Worm (Caenorhabditis elegans) whole organism, young adult: ENCODE data around the gene F10C2.5.

ENCODE experiments used
- B0261.1 ChIP-seq: sonication (generic microtip); optimal IDR thresholded peaks from 2 replicates; lab custom pipeline; 2016; ENCODE audit warnings: mild to moderate bottlenecking, missing genetic modification characterization, moderate library complexity, missing compliant biosample characterization
- C06A6.2 ChIP-seq: fragments of 200-800 bp; sonication (Bioruptor generic); conservative IDR thresholded peaks from 2 replicates; pipeline ENCODE4 v1.3.6; 2022; ENCODE audit warnings: missing genetic modification characterization, missing compliant biosample characterization
- F10E7.11 ChIP-seq: sonication (generic microtip); optimal IDR thresholded peaks from 2 replicates; lab custom pipeline; 2017; ENCODE audit warnings: mild to moderate bottlenecking, missing genetic modification characterization, moderate library complexity, missing compliant biosample characterization
- F37B4.10 ChIP-seq: fragments of 200-800 bp; sonication (Bioruptor generic); IDR thresholded peaks from 2 replicates; pipeline ENCODE4 v1.3.6; 2022; ENCODE audit warnings: missing genetic modification characterization, missing compliant biosample characterization
- F49E8.2 ChIP-seq: sonication (generic microtip); optimal IDR thresholded peaks from 3 replicates; lab custom pipeline; 2017; ENCODE audit warnings: missing genetic modification characterization, mild to moderate bottlenecking, missing compliant biosample characterization, antibody characterized with exemption, moderate library complexity; ENCODE audit not compliant: insufficient read depth
- F55B11.4 ChIP-seq: sonication (generic microtip); optimal IDR thresholded peaks from 2 replicates; lab custom pipeline; 2016; ENCODE audit warnings: missing compliant biosample characterization, missing genetic modification characterization, borderline replicate concordance; ENCODE audit not compliant: insufficient read depth
- F57A8.1 ChIP-seq: fragments of 200-800 bp; sonication (Bioruptor generic); optimal IDR thresholded peaks from 2 replicates; lab custom pipeline; 2018; ENCODE audit warnings: mild to moderate bottlenecking, missing genetic modification characterization, moderate library complexity, missing compliant biosample characterization
- K12H6.12 ChIP-seq: fragments of 200-800 bp; sonication (Bioruptor generic); optimal IDR thresholded peaks from 2 replicates; lab custom pipeline; 2018; ENCODE audit warnings: mild to moderate bottlenecking, missing genetic modification characterization, missing compliant biosample characterization
- Y79H2A.3 ChIP-seq: fragments of 200-800 bp; sonication (Bioruptor generic); conservative IDR thresholded peaks from 2 replicates; pipeline ENCODE4 v1.3.6; 2022; ENCODE audit warnings: missing genetic modification reagents, missing genetic modification characterization, missing compliant biosample characterization
- akir-1 ChIP-seq: fragments of 200-800 bp; sonication (Bioruptor generic); optimal IDR thresholded peaks from 2 replicates; lab custom pipeline; 2018; ENCODE audit warnings: mild to moderate bottlenecking, missing genetic modification characterization, moderate library complexity, missing compliant biosample characterization
- ama-1 ChIP-seq, 3 experiments: fragments of 150-350 bp in 1 of 3; sonication (generic microtip) in 2 of 3; optimal IDR thresholded peaks; 2 replicates each; lab custom pipeline; 2014 to 2018; ENCODE audit warnings: missing biosample characterization in 2 of 3, missing genetic modification characterization in 2 of 3, missing genetic modification reagents in 2 of 3
- attf-3 ChIP-seq: fragments of 200-800 bp; sonication (Bioruptor generic); conservative IDR thresholded peaks from 2 replicates; pipeline ENCODE4 v1.3.6; 2022; ENCODE audit warnings: missing genetic modification reagents, missing genetic modification characterization, missing compliant biosample characterization
- bed-2 ChIP-seq: fragments of 200-800 bp; sonication (Bioruptor generic); IDR thresholded peaks from 2 replicates; pipeline ENCODE4 v1.3.6; 2022; ENCODE audit warnings: missing genetic modification reagents, missing genetic modification characterization, missing compliant biosample characterization
- cebp-2 ChIP-seq: fragments of 200-800 bp; sonication (Bioruptor generic); IDR thresholded peaks from 2 replicates; pipeline ENCODE4 v1.3.6; 2022; ENCODE audit warnings: missing genetic modification characterization, missing compliant biosample characterization
- ceh-40 ChIP-seq: fragments of 200-800 bp; sonication (Bioruptor generic); IDR thresholded peaks from 2 replicates; pipeline ENCODE4 v1.3.6; 2022; ENCODE audit warnings: missing genetic modification characterization, missing compliant biosample characterization
- ceh-58 ChIP-seq: fragments of 200-800 bp; sonication (Bioruptor generic); IDR thresholded peaks from 2 replicates; pipeline ENCODE4 v1.3.6; 2022; ENCODE audit warnings: missing genetic modification characterization, missing compliant biosample characterization
- ceh-91 ChIP-seq: fragments of 200-800 bp; sonication (Bioruptor generic); IDR thresholded peaks from 2 replicates; pipeline ENCODE4 v1.3.6; 2022; ENCODE audit warnings: missing genetic modification reagents, missing genetic modification characterization, missing compliant biosample characterization
- dox-1 ChIP-seq: fragments of 200-800 bp; sonication (Bioruptor generic); IDR thresholded peaks from 2 replicates; pipeline ENCODE4 v1.3.6; 2022; ENCODE audit warnings: missing genetic modification reagents, missing genetic modification characterization, missing compliant biosample characterization
- dpff-1 ChIP-seq: sonication (generic microtip); optimal IDR thresholded peaks from 2 replicates; lab custom pipeline; 2017; ENCODE audit warnings: mild to moderate bottlenecking, missing genetic modification characterization, missing compliant biosample characterization
- dpl-1 ChIP-seq: fragments of 150-350 bp; optimal IDR thresholded peaks from 2 replicates; lab custom pipeline; 2014; ENCODE audit warnings: missing biosample characterization, missing genetic modification reagents, missing genetic modification characterization
- egl-18 ChIP-seq: fragments of 200-800 bp; sonication (Bioruptor generic); IDR thresholded peaks from 2 replicates; pipeline ENCODE4 v1.3.6; 2022; ENCODE audit warnings: missing genetic modification reagents, missing genetic modification characterization, missing compliant biosample characterization
- ekl-4 ChIP-seq: fragments of 200-800 bp; sonication (Bioruptor generic); IDR thresholded peaks from 2 replicates; pipeline ENCODE4 v1.3.6; 2022; ENCODE audit warnings: missing genetic modification reagents, missing genetic modification characterization, missing compliant biosample characterization
- hmg-1.2 ChIP-seq: fragments of 200-800 bp; sonication (Bioruptor generic); IDR thresholded peaks from 2 replicates; pipeline ENCODE4 v1.3.6; 2022; ENCODE audit warnings: missing genetic modification reagents, missing genetic modification characterization, missing compliant biosample characterization
- hrde-1 ChIP-seq: sonication (generic microtip); optimal IDR thresholded peaks from 2 replicates; lab custom pipeline; 2016; ENCODE audit warnings: missing genetic modification characterization, mild to moderate bottlenecking, missing compliant biosample characterization, moderate library complexity, missing genotype, missing genetic modification reagents, borderline replicate concordance
- hsf-1 ChIP-seq: fragments of 200-800 bp; sonication (Bioruptor generic); IDR thresholded peaks from 2 replicates; pipeline ENCODE4 v1.3.6; 2022; ENCODE audit warnings: missing genetic modification reagents, missing genetic modification characterization, missing compliant biosample characterization
- lin-35 ChIP-seq, 3 experiments: fragments of 150-350 bp in 2 of 3; sonication (generic microtip) in 1 of 3; optimal IDR thresholded peaks; 2 replicates each; lab custom pipeline; 2014 to 2018; ENCODE audit warnings: missing biosample characterization in 3 of 3, missing genetic modification characterization in 3 of 3, missing genetic modification reagents in 3 of 3
- lin-54 ChIP-seq: fragments of 200-800 bp; sonication (Bioruptor generic); optimal IDR thresholded peaks from 2 replicates; lab custom pipeline; 2018; ENCODE audit warnings: mild to moderate bottlenecking, missing genetic modification characterization, missing compliant biosample characterization
- lsl-1 ChIP-seq: fragments of 200-800 bp; sonication (Bioruptor generic); optimal IDR thresholded peaks from 2 replicates; lab custom pipeline; 2018; ENCODE audit warnings: mild to moderate bottlenecking, missing genetic modification characterization, moderate library complexity, missing compliant biosample characterization
- lsy-27 ChIP-seq: sonication (generic microtip); optimal IDR thresholded peaks from 2 replicates; lab custom pipeline; 2017; ENCODE audit warnings: missing genetic modification characterization, mild to moderate bottlenecking, missing compliant biosample characterization, antibody characterized with exemption, missing genotype, borderline replicate concordance; ENCODE audit not compliant: insufficient read depth
- mcd-1 ChIP-seq: fragments of 200-800 bp; sonication (Bioruptor generic); IDR thresholded peaks from 2 replicates; pipeline ENCODE4 v1.3.6; 2022; ENCODE audit warnings: missing genetic modification reagents, missing genetic modification characterization, missing compliant biosample characterization
- mel-28 ChIP-seq: sonication (generic microtip); optimal IDR thresholded peaks from 2 replicates; lab custom pipeline; 2016; ENCODE audit warnings: borderline replicate concordance, mild to moderate bottlenecking, missing genetic modification characterization, missing compliant biosample characterization
- nfya-2 ChIP-seq: fragments of 200-800 bp; sonication (Bioruptor generic); IDR thresholded peaks from 2 replicates; pipeline ENCODE4 v1.3.6; 2022; ENCODE audit warnings: missing genetic modification reagents, missing genetic modification characterization, missing compliant biosample characterization
- nfyb-1 ChIP-seq: fragments of 200-800 bp; sonication (Bioruptor generic); IDR thresholded peaks from 2 replicates; pipeline ENCODE4 v1.3.6; 2022; ENCODE audit warnings: missing genetic modification reagents, missing genetic modification characterization, missing compliant biosample characterization
- nhr-179 ChIP-seq: sonication (generic microtip); optimal IDR thresholded peaks from 2 replicates; lab custom pipeline; 2016; ENCODE audit warnings: mild to moderate bottlenecking, missing genetic modification characterization, missing compliant biosample characterization
- sdz-38 ChIP-seq: sonication (generic microtip); optimal IDR thresholded peaks from 2 replicates; lab custom pipeline; 2016; ENCODE audit warnings: missing genotype, missing genetic modification characterization, missing compliant biosample characterization
- sea-2 ChIP-seq: fragments of 200-800 bp; sonication (Bioruptor generic); IDR thresholded peaks from 2 replicates; pipeline ENCODE4 v1.3.6; 2022; ENCODE audit warnings: missing genetic modification characterization, missing compliant biosample characterization
- snpc-3.4 ChIP-seq: sonication (generic microtip); optimal IDR thresholded peaks from 2 replicates; lab custom pipeline; 2017; ENCODE audit warnings: missing genetic modification characterization, mild to moderate bottlenecking, missing compliant biosample characterization, antibody characterized with exemption, moderate library complexity, missing genotype, missing genetic modification reagents
- somi-1 ChIP-seq: fragments of 200-800 bp; sonication (Bioruptor generic); optimal IDR thresholded peaks from 2 replicates; lab custom pipeline; 2018; ENCODE audit warnings: mild to moderate bottlenecking, missing genetic modification characterization, missing compliant biosample characterization
- unc-62 ChIP-seq: fragments of 150-350 bp; optimal IDR thresholded peaks from 2 replicates; lab custom pipeline; 2014; ENCODE audit warnings: missing biosample characterization, missing genetic modification reagents, missing genetic modification characterization
- xnd-1 ChIP-seq: sonication (generic microtip); optimal IDR thresholded peaks from 2 replicates; lab custom pipeline; 2016; ENCODE audit warnings: missing genotype, missing genetic modification reagents, missing genetic modification characterization, missing compliant biosample characterization
- ztf-26 ChIP-seq: sonication (generic microtip); optimal IDR thresholded peaks from 2 replicates; lab custom pipeline; 2017; ENCODE audit warnings: missing genetic modification characterization, missing compliant biosample characterization
- ztf-28 ChIP-seq: fragments of 200-800 bp; sonication (Bioruptor generic); IDR thresholded peaks from 2 replicates; pipeline ENCODE4 v1.3.6; 2022; ENCODE audit warnings: missing genetic modification reagents, missing genetic modification characterization, missing compliant biosample characterization

F10C2.5 gene

DNA sequence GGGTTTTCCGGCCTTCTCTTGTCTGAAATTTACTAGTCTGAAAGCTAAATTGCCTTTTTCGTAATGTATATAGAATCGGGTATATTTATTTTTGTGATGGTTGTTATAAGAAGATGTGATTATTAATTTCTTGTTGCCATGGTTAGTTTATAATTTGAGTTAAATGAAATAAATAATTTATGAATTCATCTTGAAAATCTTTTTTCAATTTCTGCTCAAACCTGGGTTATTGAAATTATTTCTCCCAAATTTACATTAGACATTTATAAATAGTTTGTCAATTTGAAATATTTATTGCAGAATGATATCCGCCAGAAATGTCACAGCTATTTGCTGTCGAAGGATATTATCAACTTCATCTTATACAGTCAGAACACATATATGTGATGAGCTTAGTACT, 3.2 kb downstream of the F10C2.5 start, which contains the start of gene dars-2:
dars-2 (plus strand) TSS at position 301 of the 400 bp plus-strand sequence.
- no peak for TF ChIP-seq lin-35 (GFP tag; optimal IDR thresholded peaks at IDR 0.05; lab: Kevin White, UChicago)
- no peak for TF ChIP-seq lsy-27
- TF ChIP-seq unc-62 (GFP tag; lab: Kevin White, UChicago) = no peak
- TF ChIP-seq hrde-1 (tag; lab: Kevin White, UChicago) = no peak
- no peak for TF ChIP-seq sdz-38 (tag; lab: Kevin White, UChicago)
- TF ChIP-seq lin-54 (GFP tag; lab: Kevin White, UChicago) = no peak
- TF ChIP-seq Y79H2A.3 (GFP tag; lab: Robert Waterston, UW) = no peak
- TF ChIP-seq ztf-28 (GFP tag; lab: Robert Waterston, UW) = no peak
- TF ChIP-seq cebp-2 = no peak

DNA sequence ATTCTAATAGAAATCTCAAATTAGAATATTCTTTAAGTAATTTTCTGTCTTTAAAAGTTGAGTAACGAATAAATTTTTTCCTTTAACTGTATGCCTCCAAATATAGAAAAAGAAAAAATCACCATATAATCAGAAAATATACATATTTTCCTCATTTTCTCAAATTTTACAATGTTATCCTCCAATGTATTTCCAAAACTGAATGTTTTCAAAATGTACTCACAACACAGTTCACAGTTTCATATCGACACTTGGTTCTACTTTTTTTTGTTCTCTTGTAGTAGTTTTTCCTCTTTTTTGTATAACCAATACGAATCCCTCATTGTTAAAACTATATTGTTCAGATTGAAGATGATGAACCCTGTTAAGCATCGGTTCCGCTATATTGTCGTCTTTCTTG, 8.4 kb downstream of the F10C2.5 start, which contains the start of gene F10C2.7:
F10C2.7 (plus strand) TSS at position 301 of the 400 bp plus-strand sequence.
- TF ChIP-seq dpff-1 (tag; lab: Kevin White, UChicago) (no peak), F55B11.4 (tag; lab: Kevin White, UChicago) (no peak), F37B4.10 (no peak), ceh-58 (no peak), B0261.1 (tag; lab: Kevin White, UChicago) (no peak), mcd-1 (GFP tag; lab: Robert Waterston, UW) (no peak), lsy-27 (no peak), sdz-38 (tag; lab: Kevin White, UChicago) (no peak), ztf-26 (no peak), xnd-1 (tag; lab: Kevin White, UChicago) (no peak), mel-28 (no peak), K12H6.12 (no peak), egl-18 (GFP tag; lab: Robert Waterston, UW) (no peak), F57A8.1 (GFP tag; lab: Kevin White, UChicago) (no peak), nfya-2 (no peak), dpl-1 (GFP tag; lab: Kevin White, UChicago) (no peak), ama-1 (optimal IDR thresholded peaks at IDR 0.05; lab: Kevin White, UChicago) (no peak), ama-1 (GFP tag; optimal IDR thresholded peaks at IDR 0.05; lab: Kevin White, UChicago) (no peak), somi-1 (no peak), ceh-91 (GFP tag; lab: Robert Waterston, UW) (no peak)
- TF ChIP-seq, all 124 proteins: peak for 0

DNA sequence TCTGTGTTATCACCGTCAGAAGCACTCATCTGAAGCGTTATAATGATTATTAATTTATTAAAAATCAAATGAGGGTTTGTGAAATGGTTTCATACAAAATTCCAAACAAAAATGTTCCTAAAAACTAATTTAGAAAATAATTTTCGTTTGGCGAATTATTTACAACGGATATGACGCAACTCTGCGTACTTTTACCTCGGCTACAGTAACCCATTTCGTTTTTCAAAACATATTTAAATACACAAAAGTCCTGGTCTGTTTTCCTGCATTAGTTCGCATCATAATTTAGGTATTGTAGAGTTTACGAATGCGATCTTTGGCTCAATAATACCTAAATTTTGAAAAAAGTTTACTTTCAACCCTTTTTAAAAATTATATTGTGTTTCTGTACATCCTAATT, 14.5 kb downstream of the F10C2.5 start, which contains the start of gene R07B7.2:
R07B7.2 (minus strand) TSS at position 35 of the 400 bp plus-strand sequence.
- TF ChIP-seq F10E7.11 (tag; lab: Kevin White, UChicago) (no peak), bed-2 (no peak), hrde-1 (tag; lab: Kevin White, UChicago) (peak; percentile 4), mel-28 (no peak), lsl-1 (GFP tag; lab: Kevin White, UChicago) (peak; percentile 66)
- TF ChIP-seq, all 124 proteins: peak for 2

DNA sequence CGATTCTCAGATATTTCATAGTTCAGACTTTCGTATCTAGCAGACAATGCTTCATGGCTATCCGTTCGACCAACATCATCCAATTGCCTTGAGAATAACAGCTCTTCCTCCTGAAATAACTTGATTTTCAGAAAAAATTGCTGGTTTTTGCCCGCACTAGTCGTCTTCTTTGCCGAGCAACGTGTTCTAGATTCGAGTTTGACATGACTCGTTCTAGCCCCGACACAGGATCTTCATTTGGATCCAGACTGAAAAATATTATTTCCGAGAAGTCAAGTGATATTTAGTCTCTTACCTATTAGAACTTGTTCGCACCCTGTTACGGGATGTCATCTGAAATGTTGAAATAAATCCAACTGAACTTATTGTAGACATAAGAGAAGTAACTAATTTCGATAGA, 17.8 kb downstream of the F10C2.5 start, which contains the start of gene clh-6:
clh-6 (minus strand) TSS at position 333 of the 400 bp plus-strand sequence.
- TF ChIP-seq ztf-26 = peak; percentile 36
- TF ChIP-seq ceh-91 (GFP tag; lab: Robert Waterston, UW) = no peak
- TF ChIP-seq F49E8.2 (tag; lab: Kevin White, UChicago) = peak; percentile 12
- TF ChIP-seq ekl-4 (GFP tag; lab: Robert Waterston, UW) = 0 out of 2 replicates have a peak, but pooled peaks have one; percentile 40
- TF ChIP-seq hsf-1 (GFP tag; lab: Robert Waterston, UW) = peak; percentile 51; the same call in 1 of the 2 replicates
- peak; percentile 50; the same call in 1 of the 2 replicates for TF ChIP-seq nfyb-1 (GFP tag; lab: Robert Waterston, UW)
- no peak for TF ChIP-seq hrde-1 (tag; lab: Kevin White, UChicago)
- TF ChIP-seq sea-2 (GFP tag; lab: Robert Waterston, UW) = no peak
- no peak for TF ChIP-seq C06A6.2 (GFP tag; lab: Robert Waterston, UW)
- TF ChIP-seq snpc-3.4 (tag; lab: Kevin White, UChicago) = peak; percentile 51
- TF ChIP-seq lsl-1 (GFP tag; lab: Kevin White, UChicago) = no peak
- no peak for TF ChIP-seq lin-54 (GFP tag; lab: Kevin White, UChicago)
- no peak for TF ChIP-seq F10E7.11 (tag; lab: Kevin White, UChicago)
- no peak for TF ChIP-seq Y79H2A.3 (GFP tag; lab: Robert Waterston, UW)
- TF ChIP-seq hmg-1.2 (GFP tag; lab: Robert Waterston, UW) = no peak
- TF ChIP-seq ceh-40 (GFP tag; lab: Robert Waterston, UW) = no peak
- no peak for TF ChIP-seq nhr-179 (tag; lab: Kevin White, UChicago)
- no peak for TF ChIP-seq attf-3 (GFP tag; lab: Robert Waterston, UW)
- TF ChIP-seq akir-1 (GFP tag; lab: Kevin White, UChicago) = peak; percentile 28
- TF ChIP-seq lin-35 (GFP tag; optimal IDR thresholded peaks at IDR 0.05; lab: Kevin White, UChicago) = peak in 1 of 3 experiments; percentile 49
- TF ChIP-seq dox-1 (GFP tag; lab: Robert Waterston, UW) = no peak
